Fruit fly (Drosophila melanogaster): ENCODE data around the gene CG31248.
A peak's percentile ranks its signal among the peaks of the same experiment; 100 is the strongest.

Gene CG31248

DNA sequence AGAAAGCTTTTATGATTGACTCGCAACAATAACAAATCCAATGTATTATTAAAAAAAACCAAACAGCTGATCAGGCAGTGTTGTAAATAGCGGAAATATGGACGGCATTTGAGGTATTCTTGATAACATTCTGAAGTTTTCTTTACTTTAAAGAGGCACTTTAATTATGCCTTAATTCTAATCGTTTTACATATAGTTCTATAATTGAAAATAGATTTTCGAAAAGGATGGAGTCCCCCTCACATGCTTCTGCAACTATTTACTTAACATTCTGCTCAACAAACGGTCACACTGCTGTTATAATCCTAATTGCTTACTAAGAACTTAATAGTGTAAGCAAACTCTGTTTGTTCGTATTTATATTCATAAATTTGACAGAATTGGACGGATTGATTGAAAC, 1.2 kb upstream of the CG31248 start, which contains the start of gene CG10068 (continued):
- TF ChIP-seq Sox14 (GFP tag; optimal IDR thresholded peaks at IDR 0.05), result peak; percentile 90
- TF ChIP-seq Eip75B (GFP tag; optimal IDR thresholded peaks at IDR 0.05), result peak; percentile 88
- TF ChIP-seq CG9139 (GFP tag; optimal IDR thresholded peaks at IDR 0.05), result peak; percentile 11
- TF ChIP-seq CG6276 (GFP tag; optimal IDR thresholded peaks at IDR 0.05), result peak; percentile 49
- TF ChIP-seq CG16779 (tag; optimal IDR thresholded peaks at IDR 0.05), result no peak
- peak; percentile 87 for TF ChIP-seq pdm3 (GFP tag; optimal IDR thresholded peaks at IDR 0.05)
- peak; percentile 38 for TF ChIP-seq CG8319 (GFP tag; optimal IDR thresholded peaks at IDR 0.05)
- peak; percentile 7 for TF ChIP-seq Hr38 (GFP tag; optimal IDR thresholded peaks at IDR 0.05)
- peak; percentile 63 for TF ChIP-seq CG11762 (GFP tag; optimal IDR thresholded peaks at IDR 0.05; ENCODE audit: insufficient read depth)
- TF ChIP-seq CG6808 (GFP tag; optimal IDR thresholded peaks at IDR 0.05), result peak; percentile 61
- TF ChIP-seq CG31627 (GFP tag; optimal IDR thresholded peaks at IDR 0.05), result peak; percentile 84
- TF ChIP-seq CG6792 (GFP tag; optimal IDR thresholded peaks at IDR 0.05), result peak; percentile 82
- peak; percentile 4 for TF ChIP-seq fd85E (GFP tag; optimal IDR thresholded peaks at IDR 0.05)
- TF ChIP-seq esn (GFP tag; optimal IDR thresholded peaks at IDR 0.05), result peak; percentile 92
- peak; percentile 87 for TF ChIP-seq Sox102F (GFP tag; optimal IDR thresholded peaks at IDR 0.05)
- no peak for TF ChIP-seq Eip93F (GFP tag; optimal IDR thresholded peaks at IDR 0.05)
- TF ChIP-seq spab (GFP tag; optimal IDR thresholded peaks at IDR 0.05), result peak; percentile 54
- peak; percentile 90 for TF ChIP-seq lz (GFP tag; optimal IDR thresholded peaks at IDR 0.05)
- TF ChIP-seq CG8119 (GFP tag; IDR thresholded peaks at IDR 0.05), result peak; percentile 66

DNA sequence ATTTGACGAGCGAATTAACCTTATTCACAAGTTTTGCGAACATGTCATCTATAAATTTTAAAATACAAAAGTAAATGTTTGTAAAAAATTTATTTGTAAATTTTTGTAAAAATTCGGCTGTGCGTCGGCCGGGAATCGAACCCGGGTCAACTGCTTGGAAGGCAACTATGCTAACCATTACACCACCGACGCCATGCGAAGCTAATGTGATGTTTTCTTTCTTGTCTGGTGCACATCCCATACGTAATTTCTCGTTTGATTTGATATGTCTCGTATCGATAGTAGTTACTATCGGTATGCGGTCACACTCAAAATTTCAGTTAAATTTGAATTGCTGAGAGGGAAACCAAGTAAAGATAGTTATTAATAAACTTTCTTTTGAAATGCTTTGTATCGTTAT, 1.7 kb downstream of the CG31248 start:
- no peak for TF ChIP-seq Met (GFP tag; optimal IDR thresholded peaks at IDR 0.05)
- TF ChIP-seq svp (GFP tag), result peak; percentile 70
- peak; percentile 46 for TF ChIP-seq esn (GFP tag; optimal IDR thresholded peaks at IDR 0.05)
- TF ChIP-seq Eip78C (GFP tag), result peak; percentile 58
- no peak for TF ChIP-seq CG3032 (tag; optimal IDR thresholded peaks at IDR 0.05)
- no peak for TF ChIP-seq CG16779 (tag; optimal IDR thresholded peaks at IDR 0.05)
- TF ChIP-seq topi (GFP tag; optimal IDR thresholded peaks at IDR 0.05), result peak; percentile 14

DNA sequence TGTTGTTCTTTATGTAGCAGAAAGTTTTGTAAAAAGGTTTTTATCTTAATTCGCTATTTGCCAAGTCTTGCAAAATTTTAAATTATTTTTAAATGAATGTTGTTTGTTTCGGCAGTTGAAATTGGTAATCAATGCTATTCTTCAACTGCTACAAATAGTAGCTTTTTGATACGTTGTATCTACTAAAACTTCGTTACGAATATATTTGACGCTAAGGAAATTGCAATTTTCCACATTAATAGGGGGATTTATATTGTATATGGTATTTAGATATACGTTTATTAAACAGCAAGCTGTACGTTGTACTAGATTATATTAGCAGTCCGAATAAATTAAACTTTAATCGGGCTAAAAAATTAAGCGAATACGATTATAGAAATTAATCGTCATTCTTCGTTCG, 2.1 kb downstream of the CG31248 start, which contains the start of gene CG31493:
CG31493 (plus strand) TSS at position 301 of the 400 bp plus-strand sequence.
- TF ChIP-seq CG16779 (tag; optimal IDR thresholded peaks at IDR 0.05), result no peak
- TF ChIP-seq Eip93F (GFP tag; optimal IDR thresholded peaks at IDR 0.05), result no peak
- TF ChIP-seq CG3032 (tag; optimal IDR thresholded peaks at IDR 0.05), result no peak
- no peak for TF ChIP-seq Blimp-1 (GFP tag; optimal IDR thresholded peaks at IDR 0.05)
- TF ChIP-seq Hr4 (GFP tag; optimal IDR thresholded peaks at IDR 0.05), result no peak

DNA sequence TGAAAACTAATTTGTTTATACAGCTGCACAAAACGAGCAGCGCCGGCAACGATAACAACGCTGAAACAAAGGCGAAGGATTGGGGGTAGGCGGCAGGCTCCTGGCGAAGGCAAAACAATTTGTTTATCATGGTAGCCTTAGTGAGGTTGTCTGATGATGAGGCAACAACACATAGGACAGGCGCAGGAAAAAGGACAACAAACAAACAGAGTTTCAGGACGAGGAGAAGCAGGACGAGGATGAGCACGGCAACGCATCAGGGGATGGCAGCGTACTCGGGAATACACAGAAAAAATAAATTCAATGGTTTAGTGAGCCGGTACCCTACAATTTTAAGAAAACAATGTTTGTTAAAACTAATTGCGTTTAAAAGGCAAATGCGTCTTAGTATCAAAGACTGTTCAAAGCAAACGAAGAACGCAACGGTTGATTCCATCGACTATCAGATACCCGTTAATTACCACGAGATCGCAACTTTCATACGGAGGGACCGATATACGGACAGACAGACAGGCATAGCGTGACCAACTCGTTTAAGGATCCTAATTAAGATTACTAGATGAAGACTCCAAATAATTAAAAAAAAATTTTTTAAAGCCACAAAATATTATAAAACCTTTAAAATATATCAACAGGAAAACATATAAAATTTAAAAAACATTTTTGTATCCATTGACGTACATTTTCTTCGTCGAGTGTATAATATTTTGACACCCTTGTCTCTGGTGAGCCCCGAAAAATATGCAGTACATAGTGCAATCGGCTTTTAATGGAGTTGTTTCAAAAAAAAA, 5.8 kb downstream of the CG31248 start:
- TF ChIP-seq CG9139 (GFP tag; optimal IDR thresholded peaks at IDR 0.05) (no peak), Sox15 (GFP tag; optimal IDR thresholded peaks at IDR 0.05) (no peak), Eip93F (GFP tag; optimal IDR thresholded peaks at IDR 0.05) (no peak)

DNA sequence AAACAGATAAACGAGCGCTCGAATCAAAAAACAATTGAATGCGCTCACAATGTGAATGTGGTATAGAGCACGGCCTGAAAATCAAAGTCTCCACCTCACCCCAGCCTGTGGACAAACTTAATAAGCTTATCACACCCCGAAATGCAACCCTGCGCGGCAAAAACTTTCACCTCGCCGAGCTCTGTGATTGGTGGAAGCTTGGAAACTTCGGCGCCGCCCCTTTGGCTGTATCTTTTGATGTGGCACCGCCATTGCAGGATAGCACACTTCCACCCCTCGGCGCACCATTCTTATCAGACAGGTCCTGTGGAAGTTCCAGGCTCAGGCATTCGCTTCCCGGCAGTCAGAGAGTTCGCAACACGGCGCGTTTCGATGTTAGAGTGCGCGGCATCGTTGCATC, 6.8 kb downstream of the CG31248 start, which contains the start of gene Fer1:
Fer1 (plus strand) TSS at position 326 of the 400 bp plus-strand sequence.
- TF ChIP-seq CG6276 (GFP tag; optimal IDR thresholded peaks at IDR 0.05), result no peak
- TF ChIP-seq Eip78C (GFP tag), result no peak
- TF ChIP-seq CG32006 (GFP tag; optimal IDR thresholded peaks at IDR 0.05), result no peak
- TF ChIP-seq CG3919 (GFP tag; optimal IDR thresholded peaks at IDR 0.05), result no peak

DNA sequence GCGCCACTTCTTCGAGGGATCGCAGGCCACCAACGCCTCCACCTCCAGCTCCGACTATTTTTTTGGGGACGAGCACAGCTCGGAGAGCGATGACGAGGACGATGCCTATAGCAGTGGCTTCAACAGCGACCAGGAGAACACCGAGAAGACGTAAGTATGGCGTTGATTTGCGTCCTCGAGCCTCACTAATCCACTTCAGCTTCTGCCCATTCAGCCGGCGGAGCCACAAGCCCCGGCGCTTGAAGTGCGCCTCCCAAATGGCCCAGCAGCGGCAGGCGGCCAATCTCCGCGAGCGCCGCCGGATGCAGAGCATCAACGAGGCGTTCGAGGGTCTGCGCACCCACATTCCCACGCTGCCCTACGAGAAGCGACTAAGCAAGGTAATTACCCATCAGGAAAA, 8.1 kb downstream of the CG31248 start:
- no peak for TF ChIP-seq CG7368 (GFP tag; optimal IDR thresholded peaks at IDR 0.05)
- TF ChIP-seq CG11902 (GFP tag; optimal IDR thresholded peaks at IDR 0.05), result no peak

All from whole organism, prepupa.